Worm (Caenorhabditis elegans) whole organism, young adult: ENCODE results near the gene F42E8.1.
A peak's percentile ranks its signal among the peaks of the same experiment; 100 is the strongest.

Experiments used
- B0019.2 ChIP-seq: fragments of 200-800 bp; sonication (Bioruptor generic); conservative IDR thresholded peaks from 2 replicates; pipeline ENCODE4 v1.3.6; 2022; ENCODE audit warnings: missing genetic modification reagents, missing genetic modification characterization, missing compliant biosample characterization
- C06A6.2 ChIP-seq: fragments of 200-800 bp; sonication (Bioruptor generic); conservative IDR thresholded peaks from 2 replicates; pipeline ENCODE4 v1.3.6; 2022; ENCODE audit warnings: missing genetic modification characterization, missing compliant biosample characterization
- F33H1.4 ChIP-seq: fragments of 200-800 bp; sonication (Bioruptor generic); IDR thresholded peaks from 2 replicates; pipeline ENCODE4 v1.3.6; 2022; ENCODE audit warnings: missing genetic modification reagents, missing genetic modification characterization, missing compliant biosample characterization
- F52B5.7 ChIP-seq: sonication (generic microtip); optimal IDR thresholded peaks from 2 replicates; lab custom pipeline; 2016; ENCODE audit warnings: mild to moderate bottlenecking, missing genetic modification characterization, missing compliant biosample characterization
- K11D2.4 ChIP-seq: fragments of 200-800 bp; sonication (Bioruptor generic); IDR thresholded peaks from 2 replicates; pipeline ENCODE4 v1.3.6; 2022; ENCODE audit warnings: missing genetic modification reagents, missing genetic modification characterization, missing compliant biosample characterization
- K12H6.12 ChIP-seq: fragments of 200-800 bp; sonication (Bioruptor generic); optimal IDR thresholded peaks from 2 replicates; lab custom pipeline; 2018; ENCODE audit warnings: mild to moderate bottlenecking, missing genetic modification characterization, missing compliant biosample characterization
- Y67H2A.10 ChIP-seq: fragments of 200-800 bp; sonication (Bioruptor generic); conservative IDR thresholded peaks from 2 replicates; pipeline ENCODE4 v1.3.6; 2022; ENCODE audit warnings: missing genetic modification reagents, missing genetic modification characterization, missing compliant biosample characterization
- Y79H2A.3 ChIP-seq: fragments of 200-800 bp; sonication (Bioruptor generic); conservative IDR thresholded peaks from 2 replicates; pipeline ENCODE4 v1.3.6; 2022; ENCODE audit warnings: missing genetic modification reagents, missing genetic modification characterization, missing compliant biosample characterization
- ama-1 ChIP-seq, 3 experiments: fragments of 150-350 bp in 1 of 3; sonication (generic microtip) in 2 of 3; optimal IDR thresholded peaks; 2 replicates each; lab custom pipeline; 2014 to 2018; ENCODE audit warnings: missing biosample characterization in 2 of 3, missing genetic modification characterization in 2 of 3, missing genetic modification reagents in 2 of 3
- aptf-2 ChIP-seq: fragments of 200-800 bp; sonication (Bioruptor generic); conservative IDR thresholded peaks from 2 replicates; pipeline ENCODE4 v1.3.6; 2022; ENCODE audit warnings: missing genetic modification reagents, missing genetic modification characterization, missing compliant biosample characterization
- atf-7 ChIP-seq: sonication (generic microtip); optimal IDR thresholded peaks from 2 replicates; lab custom pipeline; 2017; ENCODE audit warnings: mild to moderate bottlenecking, missing genetic modification characterization, missing compliant biosample characterization
- attf-5 ChIP-seq: fragments of 200-800 bp; sonication (Bioruptor generic); optimal IDR thresholded peaks from 2 replicates; lab custom pipeline; 2018; ENCODE audit warnings: mild to moderate bottlenecking, missing genetic modification characterization, missing compliant biosample characterization
- bed-1 ChIP-seq: fragments of 200-800 bp; sonication (Bioruptor generic); IDR thresholded peaks from 2 replicates; pipeline ENCODE4 v1.3.6; 2022; ENCODE audit warnings: missing genetic modification reagents, missing genetic modification characterization, missing compliant biosample characterization
- bed-2 ChIP-seq: fragments of 200-800 bp; sonication (Bioruptor generic); IDR thresholded peaks from 2 replicates; pipeline ENCODE4 v1.3.6; 2022; ENCODE audit warnings: missing genetic modification reagents, missing genetic modification characterization, missing compliant biosample characterization
- ccch-3 ChIP-seq: fragments of 200-800 bp; sonication (Bioruptor generic); optimal IDR thresholded peaks from 2 replicates; lab custom pipeline; 2018; ENCODE audit warnings: mild to moderate bottlenecking, missing genetic modification characterization, missing compliant biosample characterization
- ceh-79 ChIP-seq: sonication (generic microtip); optimal IDR thresholded peaks from 2 replicates; lab custom pipeline; 2017; ENCODE audit warnings: mild to moderate bottlenecking, missing genetic modification characterization, missing compliant biosample characterization
- die-1 ChIP-seq: sonication (generic microtip); optimal IDR thresholded peaks from 2 replicates; lab custom pipeline; 2016; ENCODE audit warnings: missing genotype, mild to moderate bottlenecking, missing genetic modification characterization, missing compliant biosample characterization
- dox-1 ChIP-seq: fragments of 200-800 bp; sonication (Bioruptor generic); IDR thresholded peaks from 2 replicates; pipeline ENCODE4 v1.3.6; 2022; ENCODE audit warnings: missing genetic modification reagents, missing genetic modification characterization, missing compliant biosample characterization
- dpff-1 ChIP-seq: sonication (generic microtip); optimal IDR thresholded peaks from 2 replicates; lab custom pipeline; 2017; ENCODE audit warnings: mild to moderate bottlenecking, missing genetic modification characterization, missing compliant biosample characterization
- egrh-3 ChIP-seq: fragments of 200-800 bp; sonication (Bioruptor generic); IDR thresholded peaks from 2 replicates; pipeline ENCODE4 v1.3.6; 2022; ENCODE audit warnings: missing genetic modification reagents, missing genetic modification characterization, missing compliant biosample characterization
- ekl-4 ChIP-seq: fragments of 200-800 bp; sonication (Bioruptor generic); IDR thresholded peaks from 2 replicates; pipeline ENCODE4 v1.3.6; 2022; ENCODE audit warnings: missing genetic modification reagents, missing genetic modification characterization, missing compliant biosample characterization
- hlh-26 ChIP-seq: fragments of 200-800 bp; sonication (Bioruptor generic); conservative IDR thresholded peaks from 2 replicates; pipeline ENCODE4 v1.3.6; 2022; ENCODE audit warnings: missing genetic modification reagents, missing genetic modification characterization, missing compliant biosample characterization
- hmg-1.2 ChIP-seq: fragments of 200-800 bp; sonication (Bioruptor generic); IDR thresholded peaks from 2 replicates; pipeline ENCODE4 v1.3.6; 2022; ENCODE audit warnings: missing genetic modification reagents, missing genetic modification characterization, missing compliant biosample characterization
- hsf-1 ChIP-seq: fragments of 200-800 bp; sonication (Bioruptor generic); IDR thresholded peaks from 2 replicates; pipeline ENCODE4 v1.3.6; 2022; ENCODE audit warnings: missing genetic modification reagents, missing genetic modification characterization, missing compliant biosample characterization
- lag-1 ChIP-seq: fragments of 200-800 bp; sonication (Bioruptor generic); IDR thresholded peaks from 2 replicates; pipeline ENCODE4 v1.3.6; 2022; ENCODE audit warnings: missing genetic modification reagents, missing genetic modification characterization, missing compliant biosample characterization
- let-607 ChIP-seq, 2 experiments: fragments of 200-800 bp in 1 of 2; sonication (Bioruptor generic) in 1 of 2; sonication (generic microtip) in 1 of 2; optimal IDR thresholded peaks; 2 replicates each; lab custom pipeline; 2016 to 2018; ENCODE audit warnings: mild to moderate bottlenecking in 2 of 2, missing compliant biosample characterization in 2 of 2, missing genetic modification characterization in 2 of 2, moderate library complexity in 2 of 2, missing genotype in 1 of 2
- lin-40 ChIP-seq: sonication (generic microtip); optimal IDR thresholded peaks from 2 replicates; lab custom pipeline; 2016; ENCODE audit warnings: missing genetic modification characterization, mild to moderate bottlenecking, missing compliant biosample characterization, missing genotype, missing genetic modification reagents
- lin-54 ChIP-seq: fragments of 200-800 bp; sonication (Bioruptor generic); optimal IDR thresholded peaks from 2 replicates; lab custom pipeline; 2018; ENCODE audit warnings: mild to moderate bottlenecking, missing genetic modification characterization, missing compliant biosample characterization
- lir-1 ChIP-seq: fragments of 200-800 bp; sonication (Bioruptor generic); conservative IDR thresholded peaks from 2 replicates; pipeline ENCODE4 v1.3.6; 2022; ENCODE audit warnings: missing genetic modification reagents, missing genetic modification characterization, missing compliant biosample characterization
- madf-6 ChIP-seq: fragments of 200-800 bp; sonication (Bioruptor generic); IDR thresholded peaks from 2 replicates; pipeline ENCODE4 v1.3.6; 2022; ENCODE audit warnings: missing genetic modification reagents, missing genetic modification characterization, missing compliant biosample characterization
- madf-8 ChIP-seq: fragments of 200-800 bp; sonication (Bioruptor generic); conservative IDR thresholded peaks from 2 replicates; pipeline ENCODE4 v1.3.6; 2022; ENCODE audit warnings: missing genetic modification reagents, missing genetic modification characterization, missing compliant biosample characterization
- mxl-1 ChIP-seq: sonication (generic microtip); optimal IDR thresholded peaks from 2 replicates; lab custom pipeline; 2016; ENCODE audit warnings: missing genetic modification characterization, missing compliant biosample characterization
- nhr-80 ChIP-seq: sonication (generic microtip); optimal IDR thresholded peaks from 2 replicates; lab custom pipeline; 2016; ENCODE audit warnings: missing genetic modification characterization, missing compliant biosample characterization
- nhr-90 ChIP-seq: sonication (generic microtip); optimal IDR thresholded peaks from 2 replicates; lab custom pipeline; 2016; ENCODE audit warnings: missing genotype, mild to moderate bottlenecking, missing genetic modification characterization, missing compliant biosample characterization
- snpc-1.1 ChIP-seq: sonication (generic microtip); optimal IDR thresholded peaks from 2 replicates; lab custom pipeline; 2017; ENCODE audit warnings: missing genetic modification characterization, mild to moderate bottlenecking, missing compliant biosample characterization, antibody characterized with exemption, moderate library complexity, missing genotype, missing genetic modification reagents; ENCODE audit not compliant: insufficient read depth
- snpc-3.4 ChIP-seq: sonication (generic microtip); optimal IDR thresholded peaks from 2 replicates; lab custom pipeline; 2017; ENCODE audit warnings: missing genetic modification characterization, mild to moderate bottlenecking, missing compliant biosample characterization, antibody characterized with exemption, moderate library complexity, missing genotype, missing genetic modification reagents
- snpc-4 ChIP-seq, 5 experiments: fragments of 150-350 bp in 1 of 5; sonication (generic microtip) in 4 of 5; optimal IDR thresholded peaks; 2 replicates each; lab custom pipeline; 2014 to 2018; ENCODE audit warnings: missing genetic modification characterization in 5 of 5, missing biosample characterization in 3 of 5, antibody characterized with exemption in 2 of 5, mild to moderate bottlenecking in 2 of 5, missing compliant biosample characterization in 2 of 5, missing genotype in 2 of 5, moderate library complexity in 2 of 5, missing genetic modification reagents in 1 of 5
- somi-1 ChIP-seq: fragments of 200-800 bp; sonication (Bioruptor generic); optimal IDR thresholded peaks from 2 replicates; lab custom pipeline; 2018; ENCODE audit warnings: mild to moderate bottlenecking, missing genetic modification characterization, missing compliant biosample characterization
- tlf-1 ChIP-seq: fragments of 200-800 bp; sonication (Bioruptor generic); optimal IDR thresholded peaks from 2 replicates; lab custom pipeline; 2018; ENCODE audit warnings: mild to moderate bottlenecking, missing genetic modification characterization, missing compliant biosample characterization
- unc-130 ChIP-seq: sonication (generic microtip); optimal IDR thresholded peaks from 2 replicates; lab custom pipeline; 2016; ENCODE audit warnings: missing genetic modification reagents, missing genetic modification characterization, missing compliant biosample characterization
- zim-3 ChIP-seq: sonication (generic microtip); optimal IDR thresholded peaks from 2 replicates; lab custom pipeline; 2017; ENCODE audit warnings: mild to moderate bottlenecking, missing genetic modification characterization, moderate library complexity, missing compliant biosample characterization
- ztf-18 ChIP-seq: sonication (generic microtip); optimal IDR thresholded peaks from 2 replicates; lab custom pipeline; 2016; ENCODE audit warnings: missing genotype, mild to moderate bottlenecking, missing genetic modification characterization, missing compliant biosample characterization
- ztf-22 ChIP-seq: fragments of 200-800 bp; sonication (Bioruptor generic); optimal IDR thresholded peaks from 2 replicates; lab custom pipeline; 2018; ENCODE audit warnings: mild to moderate bottlenecking, missing genetic modification characterization, moderate library complexity, missing compliant biosample characterization
- ztf-25 ChIP-seq: fragments of 200-800 bp; sonication (Bioruptor generic); IDR thresholded peaks from 2 replicates; pipeline ENCODE4 v1.3.6; 2022; ENCODE audit warnings: missing genetic modification reagents, missing genetic modification characterization, missing compliant biosample characterization
- ztf-26 ChIP-seq: sonication (generic microtip); optimal IDR thresholded peaks from 2 replicates; lab custom pipeline; 2017; ENCODE audit warnings: missing genetic modification characterization, missing compliant biosample characterization
- ztf-28 ChIP-seq: fragments of 200-800 bp; sonication (Bioruptor generic); IDR thresholded peaks from 2 replicates; pipeline ENCODE4 v1.3.6; 2022; ENCODE audit warnings: missing genetic modification reagents, missing genetic modification characterization, missing compliant biosample characterization

The F42E8.1 gene

DNA sequence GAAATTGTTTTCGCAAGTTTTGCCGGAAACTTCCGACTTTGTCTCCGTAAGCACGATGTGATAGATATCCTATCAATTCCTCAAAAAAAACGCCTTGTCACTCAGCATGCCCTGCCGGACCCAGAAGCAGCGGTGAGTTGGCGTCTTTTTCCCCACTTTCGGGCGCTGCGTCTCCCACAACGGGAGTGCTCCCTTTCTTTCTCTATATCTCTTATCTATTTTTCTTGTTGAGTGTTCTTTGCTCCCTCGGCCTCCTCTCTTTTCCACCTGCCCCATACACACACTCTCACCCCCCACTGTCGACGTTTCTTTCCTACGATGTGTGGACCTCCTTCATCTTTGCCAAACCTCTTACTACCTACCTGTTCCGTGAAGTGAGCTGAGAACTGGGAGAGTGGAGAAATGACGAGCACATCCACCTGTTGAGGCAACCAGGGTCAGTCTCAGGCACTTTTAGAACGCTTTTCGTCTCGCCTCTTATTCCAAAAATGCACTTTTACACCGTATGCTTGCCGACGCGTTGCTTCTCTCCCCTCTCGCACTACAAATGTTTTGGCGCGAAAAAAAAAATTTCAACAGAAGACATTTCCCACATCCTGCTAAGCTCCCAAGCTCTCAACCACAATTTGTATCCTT lies 24.1 kb downstream of the F42E8.1 start (continued):
- no peak for TF ChIP-seq madf-8
- no peak for TF ChIP-seq madf-6 (GFP tag; lab: Robert Waterston, UW)
- peak; percentile 56 for TF ChIP-seq tlf-1 (GFP tag; lab: Kevin White, UChicago)
- peak; percentile 5 for TF ChIP-seq nhr-90 (tag; lab: Kevin White, UChicago)
- TF ChIP-seq hsf-1 = no peak
- no peak for TF ChIP-seq snpc-1.1
- TF ChIP-seq unc-130 (GFP tag; lab: Kevin White, UChicago) = no peak
- TF ChIP-seq lin-40 (tag; lab: Kevin White, UChicago) = no peak
- TF ChIP-seq lir-1 (GFP tag; lab: Robert Waterston, UW) = peak; percentile 37; the same call in 1 of the 2 replicates
- TF ChIP-seq somi-1 (GFP tag; lab: Kevin White, UChicago) = peak; percentile 74
- no peak for TF ChIP-seq B0019.2 (GFP tag; lab: Robert Waterston, UW)
- TF ChIP-seq F33H1.4 (GFP tag; lab: Robert Waterston, UW) = no peak
- no peak for TF ChIP-seq ceh-79 (tag; lab: Kevin White, UChicago)
- TF ChIP-seq ama-1 (optimal IDR thresholded peaks at IDR 0.05; lab: Kevin White, UChicago) = peak; percentile 46
- no peak for TF ChIP-seq ama-1 (GFP tag; optimal IDR thresholded peaks at IDR 0.05; lab: Kevin White, UChicago)
- peak; percentile 80 for TF ChIP-seq K12H6.12 (tag; lab: Kevin White, UChicago)
- TF ChIP-seq hlh-26 (GFP tag; lab: Robert Waterston, UW) = no peak
- TF ChIP-seq lag-1 = no peak
- no peak for TF ChIP-seq snpc-4 (GFP tag; optimal IDR thresholded peaks at IDR 0.05; lab: Kevin White, UChicago)
- TF ChIP-seq snpc-4 (tag; optimal IDR thresholded peaks at IDR 0.05; lab: Kevin White, UChicago) = peak in 2 of 4 experiments; percentile 27 to 56
- peak; percentile 54; the same call in 1 of the 2 replicates for TF ChIP-seq egrh-3
- TF ChIP-seq lin-54 = no peak
- TF ChIP-seq F52B5.7 (tag; lab: Kevin White, UChicago) = peak; percentile 4
- peak; percentile 42 for TF ChIP-seq nhr-80 (tag; lab: Kevin White, UChicago)
- TF ChIP-seq ztf-18 (tag; lab: Kevin White, UChicago) = peak; percentile 7
- TF ChIP-seq bed-2 = no peak
- no peak for TF ChIP-seq ccch-3 (GFP tag; lab: Kevin White, UChicago)
- peak; percentile 32 for TF ChIP-seq attf-5 (GFP tag; lab: Kevin White, UChicago)
- no peak for TF ChIP-seq ekl-4 (GFP tag; lab: Robert Waterston, UW)
- no peak for TF ChIP-seq atf-7
- TF ChIP-seq aptf-2 = no peak
- TF ChIP-seq mxl-1 (tag; lab: Kevin White, UChicago) = no peak
- no peak for TF ChIP-seq bed-1 (GFP tag; lab: Robert Waterston, UW)
- peak; percentile 62; the same call in 1 of the 2 replicates for TF ChIP-seq dox-1
- no peak for TF ChIP-seq snpc-3.4 (tag; lab: Kevin White, UChicago)
- no peak for TF ChIP-seq dpff-1 (tag; lab: Kevin White, UChicago)
- no peak for TF ChIP-seq ztf-25
- TF ChIP-seq ztf-28 (GFP tag; lab: Robert Waterston, UW) = no peak
- no peak for TF ChIP-seq Y79H2A.3 (GFP tag; lab: Robert Waterston, UW)
- peak; percentile 60; the same call in 1 of the 2 replicates for TF ChIP-seq hmg-1.2 (GFP tag; lab: Robert Waterston, UW)
- peak; percentile 45 for TF ChIP-seq zim-3 (tag; lab: Kevin White, UChicago)
- no peak for TF ChIP-seq ztf-26
- peak; percentile 25; the same call in 1 of the 2 replicates for TF ChIP-seq K11D2.4 (GFP tag; lab: Robert Waterston, UW)
- TF ChIP-seq ztf-22 = no peak
- TF ChIP-seq C06A6.2 (GFP tag; lab: Robert Waterston, UW) = 0 out of 2 replicates have a peak, but pooled peaks have one; percentile 33
- TF ChIP-seq die-1 (tag; lab: Kevin White, UChicago) = peak; percentile 15
- no peak for TF ChIP-seq Y67H2A.10 (GFP tag; lab: Robert Waterston, UW)
- peak; percentile 55 to 72 for TF ChIP-seq let-607 (tag; optimal IDR thresholded peaks at IDR 0.05; lab: Kevin White, UChicago)
- TF ChIP-seq, all 124 proteins: peak for 29
